Worm (Caenorhabditis elegans) whole organism, mixed stage, embryonic: ENCODE measurements around the gene lec-11.

ENCODE experiments used
- M03D4.4 ChIP-seq: sonication (generic microtip); optimal IDR thresholded peaks from 2 replicates; lab custom pipeline; 2017; ENCODE audit warnings: mild to moderate bottlenecking, missing genetic modification characterization, missing compliant biosample characterization
- bed-3 ChIP-seq: fragments of 200-800 bp; sonication (Bioruptor generic); optimal IDR thresholded peaks from 3 replicates; lab custom pipeline; 2018; ENCODE audit warnings: mild to moderate bottlenecking, missing genetic modification characterization, moderate library complexity, missing compliant biosample characterization
- blmp-1 ChIP-seq: fragments of 150-350 bp; optimal IDR thresholded peaks from 2 replicates; lab custom pipeline; 2014; ENCODE audit warnings: missing biosample characterization, missing genetic modification characterization
- ceh-39 ChIP-seq: fragments of 150-350 bp; optimal IDR thresholded peaks from 2 replicates; lab custom pipeline; 2014; ENCODE audit warnings: missing biosample characterization, missing genetic modification characterization
- ceh-43 ChIP-seq: fragments of 200-800 bp; sonication (Bioruptor generic); optimal IDR thresholded peaks from 2 replicates; lab custom pipeline; 2018; ENCODE audit warnings: mild to moderate bottlenecking, missing genetic modification characterization, moderate library complexity, missing compliant biosample characterization
- ceh-83 ChIP-seq: fragments of 200-800 bp; sonication (Bioruptor generic); optimal IDR thresholded peaks from 2 replicates; lab custom pipeline; 2018; ENCODE audit warnings: mild to moderate bottlenecking, missing genetic modification characterization, missing compliant biosample characterization
- ces-1 ChIP-seq: fragments of 150-350 bp; optimal IDR thresholded peaks from 2 replicates; lab custom pipeline; 2014; ENCODE audit warnings: missing biosample characterization, missing genetic modification reagents, missing genetic modification characterization
- cnd-1 ChIP-seq: fragments of 200-800 bp; sonication (Bioruptor generic); optimal IDR thresholded peaks from 2 replicates; lab custom pipeline; 2018; ENCODE audit warnings: mild to moderate bottlenecking, missing genetic modification characterization, missing compliant biosample characterization
- drap-1 ChIP-seq: fragments of 200-800 bp; sonication (Bioruptor generic); optimal IDR thresholded peaks from 3 replicates; lab custom pipeline; 2018; ENCODE audit warnings: mild to moderate bottlenecking, missing genetic modification characterization, missing compliant biosample characterization
- elt-1 ChIP-seq: sonication (generic microtip); optimal IDR thresholded peaks from 2 replicates; lab custom pipeline; 2017; ENCODE audit warnings: missing genetic modification characterization, mild to moderate bottlenecking, missing compliant biosample characterization, antibody characterized with exemption, moderate library complexity, borderline replicate concordance; ENCODE audit not compliant: insufficient read depth
- elt-3 ChIP-seq: fragments of 150-350 bp; optimal IDR thresholded peaks from 2 replicates; lab custom pipeline; 2014; ENCODE audit warnings: missing biosample characterization, missing genetic modification characterization
- flh-1 ChIP-seq: fragments of 200-800 bp; sonication (Bioruptor generic); optimal IDR thresholded peaks from 2 replicates; lab custom pipeline; 2018; ENCODE audit warnings: mild to moderate bottlenecking, missing genetic modification characterization, moderate library complexity, missing compliant biosample characterization
- ham-2 ChIP-seq: fragments of 200-800 bp; sonication (Bioruptor generic); optimal IDR thresholded peaks from 2 replicates; lab custom pipeline; 2018; ENCODE audit warnings: mild to moderate bottlenecking, missing genetic modification characterization, missing compliant biosample characterization
- hlh-1 ChIP-seq: fragments of 150-350 bp; optimal IDR thresholded peaks from 2 replicates; lab custom pipeline; 2014; ENCODE audit warnings: missing biosample characterization, missing genetic modification reagents, missing genetic modification characterization
- lin-13 ChIP-seq: fragments of 150-350 bp; optimal IDR thresholded peaks from 2 replicates; lab custom pipeline; 2014; ENCODE audit warnings: missing biosample characterization, missing genetic modification characterization
- lin-32 ChIP-seq: fragments of 200-800 bp; sonication (Bioruptor generic); optimal IDR thresholded peaks from 2 replicates; lab custom pipeline; 2018; ENCODE audit warnings: mild to moderate bottlenecking, missing genetic modification characterization, missing compliant biosample characterization
- lsy-2 ChIP-seq: fragments of 150-350 bp; optimal IDR thresholded peaks from 2 replicates; lab custom pipeline; 2014; ENCODE audit warnings: missing biosample characterization, missing genetic modification characterization
- mab-5 ChIP-seq: fragments of 150-350 bp; optimal IDR thresholded peaks from 2 replicates; lab custom pipeline; 2014; ENCODE audit warnings: missing biosample characterization, missing genetic modification characterization
- mep-1 ChIP-seq: fragments of 150-350 bp; optimal IDR thresholded peaks from 2 replicates; lab custom pipeline; 2017; ENCODE audit warnings: missing biosample characterization, missing genetic modification reagents, missing genetic modification characterization, inconsistent platforms
- mls-2 ChIP-seq: sonication (generic microtip); optimal IDR thresholded peaks from 2 replicates; lab custom pipeline; 2016; ENCODE audit warnings: mild to moderate bottlenecking, missing genetic modification characterization, moderate library complexity, missing compliant biosample characterization
- nhr-237 ChIP-seq: fragments of 150-350 bp; optimal IDR thresholded peaks from 2 replicates; lab custom pipeline; 2014; ENCODE audit warnings: missing biosample characterization, missing genetic modification characterization
- nhr-76 ChIP-seq: sonication (generic microtip); optimal IDR thresholded peaks from 2 replicates; lab custom pipeline; 2017; ENCODE audit warnings: missing biosample characterization, missing genetic modification characterization
- pha-4 ChIP-seq: fragments of 150-350 bp; optimal IDR thresholded peaks from 2 replicates; lab custom pipeline; 2018; ENCODE audit warnings: missing biosample characterization, missing genetic modification reagents, missing genetic modification characterization
- sem-2 ChIP-seq: fragments of 200-800 bp; sonication (Bioruptor generic); optimal IDR thresholded peaks from 2 replicates; lab custom pipeline; 2018; ENCODE audit warnings: mild to moderate bottlenecking, missing genetic modification characterization, missing compliant biosample characterization
- sptf-1 ChIP-seq: sonication (generic microtip); optimal IDR thresholded peaks from 2 replicates; lab custom pipeline; 2017; ENCODE audit warnings: mild to moderate bottlenecking, missing genetic modification characterization, moderate library complexity, missing compliant biosample characterization
- tbx-8 ChIP-seq: fragments of 200-800 bp; sonication (Bioruptor generic); optimal IDR thresholded peaks from 2 replicates; lab custom pipeline; 2018; ENCODE audit warnings: mild to moderate bottlenecking, missing genetic modification characterization, moderate library complexity, missing compliant biosample characterization
- unc-120 ChIP-seq: sonication (generic microtip); optimal IDR thresholded peaks from 2 replicates; lab custom pipeline; 2017; ENCODE audit warnings: missing genetic modification characterization, missing compliant biosample characterization; ENCODE audit not compliant: poor library complexity, severe bottlenecking
- unc-62 ChIP-seq: fragments of 150-350 bp; optimal IDR thresholded peaks from 2 replicates; lab custom pipeline; 2014; ENCODE audit warnings: missing biosample characterization, missing genetic modification reagents, missing genetic modification characterization
- zip-8 ChIP-seq: fragments of 150-350 bp; optimal IDR thresholded peaks from 2 replicates; lab custom pipeline; 2014; ENCODE audit warnings: missing biosample characterization, missing genetic modification characterization

lec-11 gene

ce11 chrIV:6576728-6577101 is 13.2 kb downstream of the lec-11 start:
- TF ChIP-seq unc-62 (GFP tag; lab: Kevin White, UChicago) (peak; percentile 57), nhr-237 (tag; lab: Kevin White, UChicago) (peak; percentile 45), drap-1 (peak; percentile 6), hlh-1 (tag; lab: Kevin White, UChicago) (peak; percentile 27), sptf-1 (tag; lab: Kevin White, UChicago) (peak; percentile 43), pha-4 (tag; lab: Kevin White, UChicago) (peak; percentile 75), ceh-83 (GFP tag; lab: Kevin White, UChicago) (peak; percentile 25), ham-2 (peak; percentile 62), cnd-1 (peak; percentile 34), mep-1 (tag; lab: Kevin White, UChicago) (peak; percentile 24), blmp-1 (tag; lab: Kevin White, UChicago) (no peak), lin-13 (tag; lab: Kevin White, UChicago) (no peak), ceh-43 (no peak), unc-120 (peak; percentile 44), mls-2 (peak; percentile 44)

ce11 chrIV:6575959-6576727 is 13.8 kb downstream of the lec-11 start:
- TF ChIP-seq elt-3 (tag; lab: Kevin White, UChicago): no peak
- peak; percentile 87 for TF ChIP-seq pha-4 (tag; lab: Kevin White, UChicago)
- TF ChIP-seq cnd-1: peak; percentile 3
- no peak for TF ChIP-seq unc-62 (GFP tag; lab: Kevin White, UChicago)
- peak; percentile 9 for TF ChIP-seq M03D4.4 (tag; lab: Kevin White, UChicago)

DNA sequence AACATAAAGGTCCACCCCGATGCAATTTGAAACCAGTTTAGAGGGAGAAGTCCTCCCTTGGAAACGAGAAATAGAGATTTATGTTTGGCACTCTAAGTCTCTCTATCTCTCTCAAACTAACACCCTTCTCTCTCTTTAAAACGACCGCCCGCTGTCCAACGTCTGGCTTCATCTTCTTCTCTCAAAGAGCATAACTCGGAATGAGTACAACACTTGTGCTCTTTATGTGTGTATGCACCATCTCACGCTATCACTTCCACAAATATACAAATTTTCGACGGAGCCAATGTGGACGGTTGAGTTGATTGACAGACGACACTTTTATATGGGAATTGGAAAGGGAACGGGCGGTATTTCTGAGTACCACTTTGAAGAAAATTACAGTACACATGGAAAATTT is 15.6 kb downstream of the lec-11 start:
- TF ChIP-seq ces-1 (peak; percentile 2), cnd-1 (no peak), mab-5 (tag; lab: Kevin White, UChicago) (no peak), mls-2 (no peak), mep-1 (tag; lab: Kevin White, UChicago) (no peak), nhr-237 (tag; lab: Kevin White, UChicago) (no peak), unc-120 (peak; percentile 35), sptf-1 (tag; lab: Kevin White, UChicago) (peak; percentile 25)

DNA sequence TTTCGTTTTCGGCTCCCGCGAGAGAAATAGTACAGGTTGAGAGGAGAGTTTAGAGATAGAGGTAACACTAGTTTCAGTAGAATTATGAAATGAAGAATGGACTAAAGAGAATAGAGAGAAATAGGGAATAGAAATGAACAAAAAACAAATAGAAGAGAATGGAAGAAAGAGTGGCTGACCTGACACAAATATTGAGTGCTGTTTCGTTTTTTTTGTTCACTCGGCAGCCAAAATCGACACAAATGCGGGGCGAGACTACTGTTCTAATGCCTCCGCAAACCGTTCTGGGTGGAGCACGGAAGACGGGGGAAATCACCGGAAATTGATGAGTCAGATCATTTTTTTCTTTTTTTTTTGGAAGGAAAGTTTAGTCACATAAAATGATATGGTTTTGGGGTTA is 17.3 kb downstream of the lec-11 start:
- TF ChIP-seq drap-1 (no peak), ces-1 (no peak), lsy-2 (no peak), unc-120 (no peak), sem-2 (GFP tag; lab: Kevin White, UChicago) (no peak), flh-1 (GFP tag; lab: Kevin White, UChicago) (no peak), tbx-8 (GFP tag; lab: Kevin White, UChicago) (no peak), lin-32 (no peak), elt-1 (no peak), nhr-76 (tag; lab: Kevin White, UChicago) (no peak)

- TF ChIP-seq pha-4 (tag; lab: Kevin White, UChicago) (no peak), ham-2 (no peak), M03D4.4 (tag; lab: Kevin White, UChicago) (no peak), ceh-83 (GFP tag; lab: Kevin White, UChicago) (no peak), ceh-39 (no peak), mab-5 (tag; lab: Kevin White, UChicago) (no peak), bed-3 (no peak), lin-13 (tag; lab: Kevin White, UChicago) (no peak)
- TF ChIP-seq, all 35 proteins: peak for 0
These were observed 17.7 kb downstream of the lec-11 start, which contains the start of gene bicd-1 for ce11 chrIV:6572238-6572637. Gene bicd-1, minus strand, starts transcription at chrIV:6572338.

ce11 chrIV:6565605-6566004 is 24.3 kb downstream of the lec-11 start:
- TF ChIP-seq elt-1 (no peak), ceh-43 (no peak), sptf-1 (tag; lab: Kevin White, UChicago) (no peak), lin-32 (no peak), zip-8 (tag; lab: Kevin White, UChicago) (no peak), ceh-83 (GFP tag; lab: Kevin White, UChicago) (no peak)
- TF ChIP-seq, all 35 proteins: peak for 0
